Worm (Caenorhabditis elegans) whole organism, mixed stage, embryonic: ENCODE data around the gene ZK1248.20.

Experiments used
- M03D4.4 ChIP-seq: sonication (generic microtip); optimal IDR thresholded peaks from 2 replicates; lab custom pipeline; 2017; ENCODE audit warnings: mild to moderate bottlenecking, missing genetic modification characterization, missing compliant biosample characterization
- bed-3 ChIP-seq: fragments of 200-800 bp; sonication (Bioruptor generic); optimal IDR thresholded peaks from 3 replicates; lab custom pipeline; 2018; ENCODE audit warnings: mild to moderate bottlenecking, missing genetic modification characterization, moderate library complexity, missing compliant biosample characterization
- blmp-1 ChIP-seq: fragments of 150-350 bp; optimal IDR thresholded peaks from 2 replicates; lab custom pipeline; 2014; ENCODE audit warnings: missing biosample characterization, missing genetic modification characterization
- ceh-39 ChIP-seq: fragments of 150-350 bp; optimal IDR thresholded peaks from 2 replicates; lab custom pipeline; 2014; ENCODE audit warnings: missing biosample characterization, missing genetic modification characterization
- ceh-43 ChIP-seq: fragments of 200-800 bp; sonication (Bioruptor generic); optimal IDR thresholded peaks from 2 replicates; lab custom pipeline; 2018; ENCODE audit warnings: mild to moderate bottlenecking, missing genetic modification characterization, moderate library complexity, missing compliant biosample characterization
- ceh-83 ChIP-seq: fragments of 200-800 bp; sonication (Bioruptor generic); optimal IDR thresholded peaks from 2 replicates; lab custom pipeline; 2018; ENCODE audit warnings: mild to moderate bottlenecking, missing genetic modification characterization, missing compliant biosample characterization
- ces-1 ChIP-seq: fragments of 150-350 bp; optimal IDR thresholded peaks from 2 replicates; lab custom pipeline; 2014; ENCODE audit warnings: missing biosample characterization, missing genetic modification reagents, missing genetic modification characterization
- cnd-1 ChIP-seq: fragments of 200-800 bp; sonication (Bioruptor generic); optimal IDR thresholded peaks from 2 replicates; lab custom pipeline; 2018; ENCODE audit warnings: mild to moderate bottlenecking, missing genetic modification characterization, missing compliant biosample characterization
- drap-1 ChIP-seq: fragments of 200-800 bp; sonication (Bioruptor generic); optimal IDR thresholded peaks from 3 replicates; lab custom pipeline; 2018; ENCODE audit warnings: mild to moderate bottlenecking, missing genetic modification characterization, missing compliant biosample characterization
- elt-1 ChIP-seq: sonication (generic microtip); optimal IDR thresholded peaks from 2 replicates; lab custom pipeline; 2017; ENCODE audit warnings: missing genetic modification characterization, mild to moderate bottlenecking, missing compliant biosample characterization, antibody characterized with exemption, moderate library complexity, borderline replicate concordance; ENCODE audit not compliant: insufficient read depth
- elt-3 ChIP-seq: fragments of 150-350 bp; optimal IDR thresholded peaks from 2 replicates; lab custom pipeline; 2014; ENCODE audit warnings: missing biosample characterization, missing genetic modification characterization
- flh-1 ChIP-seq: fragments of 200-800 bp; sonication (Bioruptor generic); optimal IDR thresholded peaks from 2 replicates; lab custom pipeline; 2018; ENCODE audit warnings: mild to moderate bottlenecking, missing genetic modification characterization, moderate library complexity, missing compliant biosample characterization
- ham-2 ChIP-seq: fragments of 200-800 bp; sonication (Bioruptor generic); optimal IDR thresholded peaks from 2 replicates; lab custom pipeline; 2018; ENCODE audit warnings: mild to moderate bottlenecking, missing genetic modification characterization, missing compliant biosample characterization
- hlh-1 ChIP-seq: fragments of 150-350 bp; optimal IDR thresholded peaks from 2 replicates; lab custom pipeline; 2014; ENCODE audit warnings: missing biosample characterization, missing genetic modification reagents, missing genetic modification characterization
- lin-13 ChIP-seq: fragments of 150-350 bp; optimal IDR thresholded peaks from 2 replicates; lab custom pipeline; 2014; ENCODE audit warnings: missing biosample characterization, missing genetic modification characterization
- lin-32 ChIP-seq: fragments of 200-800 bp; sonication (Bioruptor generic); optimal IDR thresholded peaks from 2 replicates; lab custom pipeline; 2018; ENCODE audit warnings: mild to moderate bottlenecking, missing genetic modification characterization, missing compliant biosample characterization
- lsy-2 ChIP-seq: fragments of 150-350 bp; optimal IDR thresholded peaks from 2 replicates; lab custom pipeline; 2014; ENCODE audit warnings: missing biosample characterization, missing genetic modification characterization
- mab-5 ChIP-seq: fragments of 150-350 bp; optimal IDR thresholded peaks from 2 replicates; lab custom pipeline; 2014; ENCODE audit warnings: missing biosample characterization, missing genetic modification characterization
- mep-1 ChIP-seq: fragments of 150-350 bp; optimal IDR thresholded peaks from 2 replicates; lab custom pipeline; 2017; ENCODE audit warnings: missing biosample characterization, missing genetic modification reagents, missing genetic modification characterization, inconsistent platforms
- mls-2 ChIP-seq: sonication (generic microtip); optimal IDR thresholded peaks from 2 replicates; lab custom pipeline; 2016; ENCODE audit warnings: mild to moderate bottlenecking, missing genetic modification characterization, moderate library complexity, missing compliant biosample characterization
- nhr-12 ChIP-seq: fragments of 150-350 bp; optimal IDR thresholded peaks from 2 replicates; lab custom pipeline; 2014; ENCODE audit warnings: missing biosample characterization, missing genetic modification characterization
- nhr-2 ChIP-seq: fragments of 150-350 bp; optimal IDR thresholded peaks from 2 replicates; lab custom pipeline; 2014; ENCODE audit warnings: missing biosample characterization, missing genetic modification characterization
- nhr-237 ChIP-seq: fragments of 150-350 bp; optimal IDR thresholded peaks from 2 replicates; lab custom pipeline; 2014; ENCODE audit warnings: missing biosample characterization, missing genetic modification characterization
- nhr-28 ChIP-seq: fragments of 150-350 bp; optimal IDR thresholded peaks from 2 replicates; lab custom pipeline; 2014; ENCODE audit warnings: missing biosample characterization, missing genetic modification characterization
- nhr-76 ChIP-seq: sonication (generic microtip); optimal IDR thresholded peaks from 2 replicates; lab custom pipeline; 2017; ENCODE audit warnings: missing biosample characterization, missing genetic modification characterization
- pha-4 ChIP-seq: fragments of 150-350 bp; optimal IDR thresholded peaks from 2 replicates; lab custom pipeline; 2018; ENCODE audit warnings: missing biosample characterization, missing genetic modification reagents, missing genetic modification characterization
- sem-2 ChIP-seq: fragments of 200-800 bp; sonication (Bioruptor generic); optimal IDR thresholded peaks from 2 replicates; lab custom pipeline; 2018; ENCODE audit warnings: mild to moderate bottlenecking, missing genetic modification characterization, missing compliant biosample characterization
- snpc-4 ChIP-seq: fragments of 150-350 bp; optimal IDR thresholded peaks from 2 replicates; lab custom pipeline; 2014; ENCODE audit warnings: missing biosample characterization, missing genetic modification characterization
- sptf-1 ChIP-seq: sonication (generic microtip); optimal IDR thresholded peaks from 2 replicates; lab custom pipeline; 2017; ENCODE audit warnings: mild to moderate bottlenecking, missing genetic modification characterization, moderate library complexity, missing compliant biosample characterization
- tbx-8 ChIP-seq: fragments of 200-800 bp; sonication (Bioruptor generic); optimal IDR thresholded peaks from 2 replicates; lab custom pipeline; 2018; ENCODE audit warnings: mild to moderate bottlenecking, missing genetic modification characterization, moderate library complexity, missing compliant biosample characterization
- unc-120 ChIP-seq: sonication (generic microtip); optimal IDR thresholded peaks from 2 replicates; lab custom pipeline; 2017; ENCODE audit warnings: missing genetic modification characterization, missing compliant biosample characterization; ENCODE audit not compliant: poor library complexity, severe bottlenecking
- unc-39 ChIP-seq: fragments of 150-350 bp; optimal IDR thresholded peaks from 2 replicates; lab custom pipeline; 2014; ENCODE audit warnings: missing biosample characterization, missing genetic modification characterization
- unc-62 ChIP-seq: fragments of 150-350 bp; optimal IDR thresholded peaks from 2 replicates; lab custom pipeline; 2014; ENCODE audit warnings: missing biosample characterization, missing genetic modification reagents, missing genetic modification characterization
- zip-8 ChIP-seq: fragments of 150-350 bp; optimal IDR thresholded peaks from 2 replicates; lab custom pipeline; 2014; ENCODE audit warnings: missing biosample characterization, missing genetic modification characterization
- ztf-11 ChIP-seq: fragments of 150-350 bp; optimal IDR thresholded peaks from 2 replicates; lab custom pipeline; 2014; ENCODE audit warnings: missing biosample characterization, missing genetic modification characterization

Gene ZK1248.20

ce11 chrII:5816346-5816745 lies at the start of gene ZK1248.20:
Gene ZK1248.20 (plus strand): TSS chrII:5816646.
- TF ChIP-seq unc-62 (GFP tag; lab: Kevin White, UChicago) (no peak), ceh-43 (GFP tag; lab: Kevin White, UChicago) (no peak)

DNA sequence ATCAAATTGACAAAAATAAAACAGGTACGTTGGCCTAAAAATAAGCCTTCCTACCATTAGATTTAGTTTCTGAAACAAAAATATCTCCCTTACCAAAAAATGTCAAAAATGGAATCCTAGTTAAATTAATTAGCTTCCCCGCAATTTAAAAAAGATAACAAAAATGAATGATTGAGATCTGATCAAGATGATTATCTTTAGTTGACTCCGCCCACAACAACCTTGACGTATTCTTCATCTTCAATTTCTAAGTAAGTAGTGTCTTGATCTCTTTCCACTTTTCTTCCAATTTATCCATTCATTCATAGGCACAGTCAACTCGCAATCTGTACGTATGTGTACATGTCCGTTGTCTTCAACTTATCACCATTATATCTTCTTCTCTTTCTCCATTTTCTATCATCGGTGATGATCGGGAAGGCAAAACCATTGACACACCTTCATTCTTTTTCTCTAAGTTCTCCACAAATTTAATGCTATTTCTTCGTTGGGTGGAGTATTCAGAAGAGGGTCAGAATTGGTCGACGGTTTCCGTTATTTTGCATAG lies 48.1 kb upstream of the ZK1248.20 start:
- peak; percentile 86 for TF ChIP-seq elt-1 (tag; lab: Kevin White, UChicago)
- no peak for TF ChIP-seq ztf-11 (tag; lab: Kevin White, UChicago)
- TF ChIP-seq, all 35 proteins: peak for 1

DNA sequence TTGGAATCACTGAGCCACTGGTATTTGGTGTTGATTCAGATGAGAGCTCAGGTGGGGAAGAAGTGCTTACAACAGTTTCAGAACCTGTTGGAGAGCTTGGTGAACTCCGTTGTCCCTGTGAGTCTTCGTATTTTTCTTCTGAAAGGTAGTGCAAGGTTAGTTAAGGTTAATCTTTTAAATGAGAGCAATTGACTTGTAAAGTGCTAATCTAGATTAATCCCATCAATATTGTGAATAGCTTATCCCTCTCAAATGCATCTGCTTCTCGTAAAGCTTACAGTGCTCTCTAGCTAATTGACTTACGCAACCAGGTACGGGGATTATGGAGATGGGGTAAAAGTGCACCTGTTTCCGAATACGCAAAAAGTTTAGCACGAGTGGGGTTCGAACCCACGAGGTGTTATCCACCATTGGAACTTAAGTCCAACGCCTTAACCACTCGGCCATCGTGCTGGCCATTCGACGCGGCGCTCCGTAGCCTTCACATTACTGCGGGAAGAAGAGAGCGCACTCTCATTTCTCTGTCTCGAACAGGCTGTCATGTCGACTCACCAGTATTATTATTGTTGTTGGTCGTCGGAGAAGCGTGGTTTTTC lies 43.8 kb upstream of the ZK1248.20 start:
- TF ChIP-seq mls-2 (tag; lab: Kevin White, UChicago), result peak; percentile 87
- no peak for TF ChIP-seq blmp-1
- peak; percentile 47 for TF ChIP-seq sem-2
- no peak for TF ChIP-seq pha-4 (tag; lab: Kevin White, UChicago)
- no peak for TF ChIP-seq unc-62 (GFP tag; lab: Kevin White, UChicago)
- TF ChIP-seq mab-5 (tag; lab: Kevin White, UChicago), result no peak
- no peak for TF ChIP-seq snpc-4 (tag; lab: Kevin White, UChicago)
- TF ChIP-seq unc-39, result no peak
- no peak for TF ChIP-seq nhr-76 (tag; lab: Kevin White, UChicago)
- TF ChIP-seq M03D4.4, result peak; percentile 78
- peak; percentile 7 for TF ChIP-seq hlh-1 (tag; lab: Kevin White, UChicago)
- TF ChIP-seq nhr-12 (tag; lab: Kevin White, UChicago), result no peak
- TF ChIP-seq bed-3 (GFP tag; lab: Kevin White, UChicago), result peak; percentile 34
- peak; percentile 85 for TF ChIP-seq sptf-1 (tag; lab: Kevin White, UChicago)
- TF ChIP-seq elt-1 (tag; lab: Kevin White, UChicago), result no peak
- TF ChIP-seq ztf-11 (tag; lab: Kevin White, UChicago), result no peak
- peak; percentile 82 for TF ChIP-seq ham-2 (GFP tag; lab: Kevin White, UChicago)
- TF ChIP-seq drap-1 (GFP tag; lab: Kevin White, UChicago), result peak; percentile 82
- TF ChIP-seq ces-1 (GFP tag; lab: Kevin White, UChicago), result peak; percentile 36
- TF ChIP-seq nhr-237 (tag; lab: Kevin White, UChicago), result no peak
- no peak for TF ChIP-seq flh-1 (GFP tag; lab: Kevin White, UChicago)
- no peak for TF ChIP-seq tbx-8 (GFP tag; lab: Kevin White, UChicago)
- no peak for TF ChIP-seq nhr-28
- no peak for TF ChIP-seq ceh-39 (tag; lab: Kevin White, UChicago)
- TF ChIP-seq nhr-2, result peak; percentile 70
- TF ChIP-seq lsy-2, result no peak
- TF ChIP-seq zip-8 (tag; lab: Kevin White, UChicago), result peak; percentile 10
- peak; percentile 43 for TF ChIP-seq cnd-1 (tag; lab: Kevin White, UChicago)
- TF ChIP-seq elt-3 (tag; lab: Kevin White, UChicago), result no peak
- TF ChIP-seq lin-32 (GFP tag; lab: Kevin White, UChicago), result peak; percentile 57
- TF ChIP-seq ceh-83 (GFP tag; lab: Kevin White, UChicago), result peak; percentile 62
- TF ChIP-seq ceh-43 (GFP tag; lab: Kevin White, UChicago), result peak; percentile 9
- TF ChIP-seq lin-13 (tag; lab: Kevin White, UChicago), result no peak
- TF ChIP-seq mep-1 (tag; lab: Kevin White, UChicago), result no peak
- TF ChIP-seq unc-120, result peak; percentile 56

- TF ChIP-seq ceh-83 (GFP tag; lab: Kevin White, UChicago) (no peak), nhr-2 (no peak), unc-62 (GFP tag; lab: Kevin White, UChicago) (no peak), nhr-12 (tag; lab: Kevin White, UChicago) (no peak), mls-2 (tag; lab: Kevin White, UChicago) (no peak), ceh-39 (tag; lab: Kevin White, UChicago) (no peak), ces-1 (GFP tag; lab: Kevin White, UChicago) (no peak), zip-8 (tag; lab: Kevin White, UChicago) (no peak), nhr-28 (no peak), unc-120 (no peak), tbx-8 (GFP tag; lab: Kevin White, UChicago) (no peak), unc-39 (no peak), sptf-1 (tag; lab: Kevin White, UChicago) (no peak), snpc-4 (tag; lab: Kevin White, UChicago) (no peak), ceh-43 (GFP tag; lab: Kevin White, UChicago) (no peak), ham-2 (GFP tag; lab: Kevin White, UChicago) (no peak)
- TF ChIP-seq, all 35 proteins: peak for 0
Measured at ce11 chrII:5774120-5774519, 42.3 kb upstream of the ZK1248.20 start, which contains the start of the genes dmd-5 and F10C1.1. Gene dmd-5 (minus strand): TSS chrII:5774220. Gene F10C1.1 (plus strand): TSS chrII:5774229.
